Fruit fly (Drosophila melanogaster) whole organism, embryonic: ENCODE data around the gene CheB74a.

Experiments used
- Blimp-1 ChIP-seq: fragments of 200-800 bp; sonication (Bioruptor generic); optimal IDR thresholded peaks from 3 replicates; lab custom pipeline; 2018; ENCODE audit warnings: missing biosample characterization, missing genetic modification characterization, mild to moderate bottlenecking, moderate library complexity, missing genetic modification reagents
- Bteb2 ChIP-seq: fragments of 200-800 bp; sonication (Bioruptor generic); optimal IDR thresholded peaks from 2 replicates; lab custom pipeline; 2016; ENCODE audit warnings: missing biosample characterization, missing genetic modification characterization
- CG12219 ChIP-seq: fragments of 200-800 bp; sonication (Bioruptor generic); optimal IDR thresholded peaks from 3 replicates; lab custom pipeline; 2018; ENCODE audit warnings: missing biosample characterization, mild to moderate bottlenecking, missing genetic modification characterization
- CG31388 ChIP-seq: fragments of 200-800 bp; sonication (Bioruptor generic); optimal IDR thresholded peaks from 2 replicates; lab custom pipeline; 2016; ENCODE audit warnings: missing biosample characterization, missing genetic modification characterization
- CG33557 ChIP-seq: fragments of 200-800 bp; sonication (Bioruptor generic); optimal IDR thresholded peaks from 2 replicates; lab custom pipeline; 2019; ENCODE audit warnings: missing biosample characterization, mild to moderate bottlenecking, missing genetic modification characterization, moderate library complexity
- D ChIP-seq, 2 experiments: fragments of 200-800 bp in 1 of 2; fragments of >200 bp in 1 of 2; sonication (Bioruptor generic) in 1 of 2; optimal IDR thresholded peaks; 2 replicates in 1 of 2; 3 replicates in 1 of 2; lab custom pipeline; 2017; ENCODE audit warnings: mild to moderate bottlenecking in 1 of 2, missing biosample characterization in 1 of 2, missing genetic modification characterization in 1 of 2, missing genetic modification reagents in 1 of 2
- Neu2 ChIP-seq: fragments of 200-800 bp; sonication (Bioruptor generic); optimal IDR thresholded peaks from 3 replicates; lab custom pipeline; 2016; ENCODE audit warnings: missing biosample characterization, missing genetic modification characterization, borderline replicate concordance
- TFAM ChIP-seq: fragments of 200-800 bp; sonication (Bioruptor generic); optimal IDR thresholded peaks from 2 replicates; lab custom pipeline; 2017; ENCODE audit warnings: missing biosample characterization, missing genetic modification characterization, inconsistent platforms

- TF ChIP-seq CG33557, result no peak
- TF ChIP-seq TFAM (GFP tag; lab: Kevin White, UChicago), result no peak
- TF ChIP-seq Bteb2 (GFP tag; lab: Kevin White, UChicago), result no peak
- TF ChIP-seq CG31388 (GFP tag; lab: Kevin White, UChicago), result no peak
- TF ChIP-seq Neu2 (GFP tag; lab: Kevin White, UChicago), result no peak
- TF ChIP-seq CG12219 (GFP tag; lab: Kevin White, UChicago), result no peak
- TF ChIP-seq Blimp-1 (GFP tag; lab: Kevin White, UChicago), result no peak
- no peak for TF ChIP-seq D (optimal IDR thresholded peaks at IDR 0.05; lab: Kevin White, UChicago)
- no peak for TF ChIP-seq D (GFP tag; optimal IDR thresholded peaks at IDR 0.05; lab: Kevin White, UChicago)
Observed at dm6 chr3L:17746760-17747159, 27.1 kb upstream of the CheB74a start, which contains the start of gene CG6034.
